Fruit fly (Drosophila melanogaster) whole organism, pupa: ENCODE measurements around the gene ND-49L.

Experiments
- CG10348 ChIP-seq: fragments of 200-800 bp; sonication (Bioruptor generic); IDR thresholded peaks from 2 replicates; pipeline ENCODE4 v1.3.6; 2022; ENCODE audit warnings: missing biosample characterization, missing genetic modification characterization
- CG12605 ChIP-seq: fragments of 200-800 bp; sonication (Bioruptor generic); IDR thresholded peaks from 2 replicates; pipeline ENCODE4 v1.3.6; 2022; ENCODE audit warnings: missing biosample characterization, missing genetic modification characterization
- CG14655 ChIP-seq: fragments of 200-800 bp; sonication (Bioruptor generic); optimal IDR thresholded peaks from 3 replicates; lab custom pipeline; 2017; ENCODE audit warnings: mild to moderate bottlenecking, missing biosample characterization, missing genetic modification reagents, missing genetic modification characterization
- CG15710 ChIP-seq: fragments of 200-800 bp; sonication (Bioruptor generic); optimal IDR thresholded peaks from 2 replicates; lab custom pipeline; 2018; ENCODE audit warnings: missing biosample characterization, mild to moderate bottlenecking, missing genetic modification characterization, moderate library complexity
- CG34367 ChIP-seq: fragments of 200-800 bp; sonication (Bioruptor generic); optimal IDR thresholded peaks from 2 replicates; lab custom pipeline; 2018; ENCODE audit warnings: missing biosample characterization, mild to moderate bottlenecking, missing genetic modification characterization
- CG4496 ChIP-seq: fragments of 200-800 bp; sonication (Bioruptor generic); IDR thresholded peaks from 3 replicates; pipeline ENCODE4 v1.3.6; 2022; ENCODE audit warnings: missing biosample characterization, missing genetic modification characterization
- CG8301 ChIP-seq: fragments of 200-800 bp; sonication (Bioruptor generic); optimal IDR thresholded peaks from 2 replicates; lab custom pipeline; 2018; ENCODE audit warnings: missing biosample characterization, mild to moderate bottlenecking, missing genetic modification characterization
- D1 ChIP-seq: fragments of 200-800 bp; sonication (Bioruptor generic); optimal IDR thresholded peaks from 2 replicates; lab custom pipeline; 2018; ENCODE audit warnings: missing biosample characterization, mild to moderate bottlenecking, missing genetic modification characterization, moderate library complexity
- EcR ChIP-seq: fragments of 200-800 bp; sonication (Bioruptor generic); optimal IDR thresholded peaks from 3 replicates; lab custom pipeline; 2019; ENCODE audit warnings: missing biosample characterization, missing genetic modification characterization, mild to moderate bottlenecking, moderate library complexity, missing genetic modification reagents
- Ets98B ChIP-seq: fragments of 200-800 bp; sonication (Bioruptor generic); IDR thresholded peaks from 2 replicates; pipeline ENCODE4 v1.3.6; 2022; ENCODE audit warnings: missing biosample characterization, missing genetic modification characterization
- Pif1A ChIP-seq: fragments of 200-800 bp; sonication (Bioruptor generic); optimal IDR thresholded peaks from 3 replicates; lab custom pipeline; 2016; ENCODE audit warnings: missing biosample characterization, missing genetic modification characterization
- Snoo ChIP-seq: fragments of 200-800 bp; sonication (Bioruptor generic); optimal IDR thresholded peaks from 3 replicates; lab custom pipeline; 2017; ENCODE audit warnings: missing biosample characterization, mild to moderate bottlenecking, missing genetic modification characterization, inconsistent platforms
- gl ChIP-seq: fragments of 200-800 bp; sonication (Bioruptor generic); optimal IDR thresholded peaks from 2 replicates; lab custom pipeline; 2018; ENCODE audit warnings: missing biosample characterization, mild to moderate bottlenecking, missing genetic modification characterization

DNA sequence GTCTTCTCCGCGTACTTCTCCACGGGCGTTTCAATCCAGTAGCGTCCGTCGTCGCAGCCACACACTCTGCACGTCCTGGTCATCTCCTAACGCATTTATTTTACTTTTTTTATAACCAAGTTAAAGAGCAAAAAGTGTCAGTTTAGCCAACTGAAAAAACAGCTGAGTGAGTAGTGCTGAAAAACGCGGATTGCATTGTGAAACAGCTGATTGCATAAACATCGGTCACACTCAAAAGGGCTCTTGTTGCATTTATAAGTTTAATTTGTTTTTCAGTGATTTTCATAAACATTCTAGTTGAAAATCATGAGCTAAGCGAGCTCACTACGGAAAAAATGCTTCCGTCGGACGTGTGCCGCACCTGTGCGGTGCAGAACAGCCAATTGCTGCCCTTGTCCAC is 23.0 kb upstream of the ND-49L start, which contains the start of the genes CG10669 and CG11902:
- no peak for TF ChIP-seq gl
- no peak for TF ChIP-seq EcR (GFP tag; lab: Kevin White, UChicago)
- no peak for TF ChIP-seq CG8301 (tag; lab: Kevin White, UChicago)
- no peak for TF ChIP-seq CG10348 (GFP tag; lab: Robert Waterston, UW)
- TF ChIP-seq Pif1A (GFP tag; lab: Kevin White, UChicago) = no peak
- no peak for TF ChIP-seq CG4496 (GFP tag; lab: Robert Waterston, UW)
- TF ChIP-seq Snoo (tag; lab: Kevin White, UChicago) = no peak
- no peak for TF ChIP-seq Ets98B (GFP tag; lab: Robert Waterston, UW)
- no peak for TF ChIP-seq CG12605
- TF ChIP-seq D1 (tag; lab: Kevin White, UChicago) = no peak
- TF ChIP-seq CG14655 (GFP tag; lab: Kevin White, UChicago) = no peak
- no peak for TF ChIP-seq CG34367
- TF ChIP-seq CG15710 (tag; lab: Kevin White, UChicago) = no peak
